Worm (Caenorhabditis elegans) whole organism, young adult: ENCODE results near the gene ztf-9.

Experiments used
- F55B11.4 ChIP-seq: sonication (generic microtip); optimal IDR thresholded peaks from 2 replicates; lab custom pipeline; 2016; ENCODE audit warnings: missing compliant biosample characterization, missing genetic modification characterization, borderline replicate concordance; ENCODE audit not compliant: insufficient read depth
- ama-1 ChIP-seq, 3 experiments: fragments of 150-350 bp in 1 of 3; sonication (generic microtip) in 2 of 3; optimal IDR thresholded peaks; 2 replicates each; lab custom pipeline; 2014 to 2018; ENCODE audit warnings: missing biosample characterization in 2 of 3, missing genetic modification characterization in 2 of 3, missing genetic modification reagents in 2 of 3
- let-526 ChIP-seq: fragments of 200-800 bp; sonication (Bioruptor generic); IDR thresholded peaks from 2 replicates; pipeline ENCODE4 v1.3.6; 2022; ENCODE audit warnings: missing genetic modification reagents, missing genetic modification characterization, missing compliant biosample characterization
- madf-3 ChIP-seq: fragments of 200-800 bp; sonication (Bioruptor generic); IDR thresholded peaks from 2 replicates; pipeline ENCODE4 v1.3.6; 2022; ENCODE audit warnings: missing genetic modification reagents, missing genetic modification characterization, missing compliant biosample characterization
- nhr-90 ChIP-seq: sonication (generic microtip); optimal IDR thresholded peaks from 2 replicates; lab custom pipeline; 2016; ENCODE audit warnings: missing genotype, mild to moderate bottlenecking, missing genetic modification characterization, missing compliant biosample characterization
- tbp1 ChIP-seq: fragments of 200-800 bp; sonication (Bioruptor generic); optimal IDR thresholded peaks from 2 replicates; lab custom pipeline; 2018; ENCODE audit warnings: mild to moderate bottlenecking, missing genetic modification characterization, missing compliant biosample characterization
- unc-62 ChIP-seq: fragments of 150-350 bp; optimal IDR thresholded peaks from 2 replicates; lab custom pipeline; 2014; ENCODE audit warnings: missing biosample characterization, missing genetic modification reagents, missing genetic modification characterization
- ztf-22 ChIP-seq: fragments of 200-800 bp; sonication (Bioruptor generic); optimal IDR thresholded peaks from 2 replicates; lab custom pipeline; 2018; ENCODE audit warnings: mild to moderate bottlenecking, missing genetic modification characterization, moderate library complexity, missing compliant biosample characterization

ce11 chrV:9685559-9685958, 6.4 kb downstream of the ztf-9 start, which contains the start of gene ZK287.4:
- TF ChIP-seq ama-1 (optimal IDR thresholded peaks at IDR 0.05; lab: Kevin White, UChicago) (no peak), ama-1 (GFP tag; optimal IDR thresholded peaks at IDR 0.05; lab: Kevin White, UChicago) (no peak), tbp1 (no peak), ztf-22 (no peak), unc-62 (GFP tag; lab: Kevin White, UChicago) (no peak), madf-3 (GFP tag; lab: Robert Waterston, UW) (no peak), let-526 (GFP tag; lab: Robert Waterston, UW) (no peak), F55B11.4 (tag; lab: Kevin White, UChicago) (no peak), nhr-90 (tag; lab: Kevin White, UChicago) (no peak)
